Fruit fly (Drosophila melanogaster): Measurements from ENCODE around the gene Gk2.
A peak's percentile ranks its signal among the peaks of the same experiment; 100 is the strongest.

DNA sequence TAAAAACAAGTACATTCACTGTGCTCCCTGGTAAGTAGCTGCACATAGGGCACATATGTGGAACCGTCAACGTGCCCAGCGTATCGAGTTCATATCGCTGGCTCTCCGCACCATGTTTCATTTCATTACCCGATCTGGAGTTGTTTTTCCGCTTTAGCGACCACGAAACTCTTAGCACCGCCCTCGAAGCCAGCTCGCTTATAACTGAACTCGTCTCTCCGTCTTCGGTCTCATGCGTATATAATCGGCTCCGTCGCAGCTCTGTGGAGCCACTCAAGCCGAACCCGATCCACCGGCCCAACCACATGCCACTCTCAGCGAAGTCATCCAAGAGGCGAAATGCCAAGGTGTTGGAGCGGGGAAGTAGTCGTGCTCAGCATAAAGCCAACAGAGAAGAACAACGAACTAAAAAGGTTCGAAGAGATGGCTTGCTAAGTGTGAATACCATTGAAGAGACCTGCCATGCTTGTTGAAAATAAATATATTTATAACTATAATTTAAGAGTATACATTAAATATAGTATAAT is 17.3 kb downstream of the Gk2 start, which contains the start of gene Cht2:
- TF ChIP-seq Dll (optimal IDR thresholded peaks at IDR 0.05) (peak; percentile 63), usp (GFP tag; optimal IDR thresholded peaks at IDR 0.05) (no peak), pan (optimal IDR thresholded peaks at IDR 0.05) (no peak), psq (optimal IDR thresholded peaks at IDR 0.05) (no peak), EcR (GFP tag; optimal IDR thresholded peaks at IDR 0.05) (no peak), CG8478 (optimal IDR thresholded peaks at IDR 0.05) (no peak)

Data from whole organism.